Worm (Caenorhabditis elegans) whole organism, L2 larva: ENCODE measurements around the gene K07E3.2.

Source experiments
- R02D3.7 ChIP-seq: fragments of 150-350 bp; optimal IDR thresholded peaks from 2 replicates; lab custom pipeline; 2014; ENCODE audit warnings: missing biosample characterization, missing genetic modification characterization
- blmp-1 ChIP-seq: sonication (generic microtip); optimal IDR thresholded peaks from 2 replicates; lab custom pipeline; 2017; ENCODE audit warnings: missing genetic modification characterization, mild to moderate bottlenecking, missing compliant biosample characterization, antibody characterized with exemption, moderate library complexity; ENCODE audit not compliant: insufficient read depth
- dmd-4 ChIP-seq: sonication (generic microtip); optimal IDR thresholded peaks from 2 replicates; lab custom pipeline; 2017; ENCODE audit warnings: missing biosample characterization, missing genetic modification characterization
- elt-1 ChIP-seq: fragments of 150-350 bp; optimal IDR thresholded peaks from 2 replicates; lab custom pipeline; 2014; ENCODE audit warnings: missing biosample characterization, missing genetic modification characterization
- elt-3 ChIP-seq: sonication (generic microtip); optimal IDR thresholded peaks from 2 replicates; lab custom pipeline; 2017; ENCODE audit warnings: missing biosample characterization, missing genetic modification characterization
- lin-13 ChIP-seq: fragments of 150-350 bp; optimal IDR thresholded peaks from 2 replicates; lab custom pipeline; 2014; ENCODE audit warnings: missing biosample characterization, missing genetic modification reagents, missing genetic modification characterization
- snpc-4 ChIP-seq: fragments of 150-350 bp; optimal IDR thresholded peaks from 2 replicates; lab custom pipeline; 2014; ENCODE audit warnings: missing biosample characterization, missing genetic modification characterization
- unc-39 ChIP-seq: fragments of 150-350 bp; optimal IDR thresholded peaks from 2 replicates; lab custom pipeline; 2014; ENCODE audit warnings: missing biosample characterization, missing genetic modification characterization
- unc-55 ChIP-seq: fragments of 150-350 bp; sonication (generic microtip); optimal IDR thresholded peaks from 3 replicates; lab custom pipeline; 2014; ENCODE audit warnings: missing biosample characterization, missing genetic modification reagents, missing genetic modification characterization

DNA sequence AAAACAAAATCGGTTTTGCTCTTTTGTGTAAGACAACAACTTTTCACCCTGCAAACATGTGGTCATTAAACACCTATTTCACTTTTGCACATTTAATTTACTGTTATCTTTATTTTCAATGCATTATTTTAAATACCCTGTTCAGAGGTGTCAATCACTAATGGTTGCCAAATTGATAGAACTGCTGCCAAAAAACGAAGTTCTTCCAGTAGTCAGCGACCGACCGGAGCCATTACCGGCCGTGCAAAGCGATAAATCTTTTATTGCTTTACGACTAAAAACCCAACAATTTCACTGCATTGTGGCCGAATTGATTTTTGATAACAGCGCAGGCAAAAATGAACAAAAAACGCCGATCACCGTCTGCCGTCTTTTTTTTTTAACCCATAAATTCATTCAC lies 29.6 kb upstream of the K07E3.2 start:
- no peak for TF ChIP-seq elt-3
- TF ChIP-seq dmd-4 (tag; lab: Kevin White, UChicago) = no peak
- no peak for TF ChIP-seq unc-39
- no peak for TF ChIP-seq R02D3.7
- no peak for TF ChIP-seq lin-13 (GFP tag; lab: Kevin White, UChicago)
- no peak for TF ChIP-seq blmp-1 (tag; lab: Kevin White, UChicago)
- TF ChIP-seq unc-55 = no peak
- TF ChIP-seq elt-1 = no peak
- TF ChIP-seq snpc-4 = no peak
